Worm (Caenorhabditis elegans): ENCODE data around the gene R10D12.6.

- no peak for TF ChIP-seq sea-1 (GFP tag; conservative IDR thresholded peaks at IDR 0.05)
- no peak for TF ChIP-seq aly-1 (tag; optimal IDR thresholded peaks at IDR 0.05)
- TF ChIP-seq hmbx-1 (tag; optimal IDR thresholded peaks at IDR 0.05), result no peak
- no peak for TF ChIP-seq ceh-36 (tag; optimal IDR thresholded peaks at IDR 0.05)
- TF ChIP-seq hmg-4 (GFP tag; optimal IDR thresholded peaks at IDR 0.05), result no peak
- TF ChIP-seq tbx-11 (GFP tag; IDR thresholded peaks at IDR 0.05), result no peak
- TF ChIP-seq scrt-1 (GFP tag; IDR thresholded peaks at IDR 0.05), result no peak
- TF ChIP-seq tbx-37 (GFP tag; conservative IDR thresholded peaks at IDR 0.05), result no peak
- no peak for TF ChIP-seq F13C5.2 (tag; optimal IDR thresholded peaks at IDR 0.05)
- TF ChIP-seq hnd-1 (tag; optimal IDR thresholded peaks at IDR 0.05), result no peak
Observed at ce11 chrV:13963279-13963976, 14.3 kb downstream of the R10D12.6 start, which contains the start of gene sao-1.

All from whole organism, early embryonic.